Fruit fly (Drosophila melanogaster) whole organism, adult: ENCODE results near the gene CG32147.

Experiments used
- CG11617 ChIP-seq: fragments of 200-800 bp; sonication (Bioruptor generic); optimal IDR thresholded peaks from 2 replicates; lab custom pipeline; 2017; ENCODE audit warnings: mild to moderate bottlenecking, missing biosample characterization, missing genetic modification reagents, missing genetic modification characterization
- CG12768 ChIP-seq: fragments of 200-800 bp; sonication (Bioruptor generic); optimal IDR thresholded peaks from 2 replicates; lab custom pipeline; 2017; ENCODE audit warnings: missing biosample characterization, missing genetic modification characterization, mild to moderate bottlenecking, moderate library complexity, missing genetic modification reagents
- CG14711 ChIP-seq: fragments of 200-800 bp; sonication (Bioruptor generic); optimal IDR thresholded peaks from 2 replicates; lab custom pipeline; 2018; ENCODE audit warnings: missing biosample characterization, mild to moderate bottlenecking, missing genetic modification characterization, moderate library complexity
- CG1620 ChIP-seq: fragments of 200-800 bp; sonication (Bioruptor generic); optimal IDR thresholded peaks from 2 replicates; lab custom pipeline; 2016; ENCODE audit warnings: missing biosample characterization, missing genetic modification characterization
- CG33017 ChIP-seq: fragments of 200-800 bp; sonication (Bioruptor generic); optimal IDR thresholded peaks from 2 replicates; lab custom pipeline; 2018; ENCODE audit warnings: missing biosample characterization, mild to moderate bottlenecking, missing genetic modification characterization, moderate library complexity
- CG5204 ChIP-seq: fragments of 200-800 bp; sonication (Bioruptor generic); optimal IDR thresholded peaks from 2 replicates; lab custom pipeline; 2016; ENCODE audit warnings: missing biosample characterization, missing genetic modification characterization
- CG7045 ChIP-seq: fragments of 200-800 bp; sonication (Bioruptor generic); optimal IDR thresholded peaks from 2 replicates; lab custom pipeline; 2017; ENCODE audit warnings: missing biosample characterization, mild to moderate bottlenecking, missing genetic modification characterization
- CG7101 ChIP-seq: fragments of 200-800 bp; sonication (Bioruptor generic); optimal IDR thresholded peaks from 2 replicates; lab custom pipeline; 2018; ENCODE audit warnings: missing biosample characterization, mild to moderate bottlenecking, missing genetic modification characterization, moderate library complexity
- Clk ChIP-seq: fragments of 200-800 bp; sonication (Bioruptor generic); optimal IDR thresholded peaks from 2 replicates; lab custom pipeline; 2017; ENCODE audit warnings: missing biosample characterization, missing genetic modification characterization
- Crg-1 ChIP-seq: fragments of 200-800 bp; sonication (Bioruptor generic); optimal IDR thresholded peaks from 2 replicates; lab custom pipeline; 2016; ENCODE audit warnings: missing biosample characterization, missing genetic modification characterization
- Hr96 ChIP-seq: fragments of 200-800 bp; sonication (Bioruptor generic); optimal IDR thresholded peaks from 2 replicates; lab custom pipeline; 2016; ENCODE audit warnings: missing biosample characterization, missing genetic modification characterization
- Mnt ChIP-seq: fragments of 200-800 bp; sonication (Bioruptor generic); optimal IDR thresholded peaks from 2 replicates; lab custom pipeline; 2016; ENCODE audit warnings: missing biosample characterization, mild to moderate bottlenecking, missing genetic modification characterization
- bab1 ChIP-seq: fragments of 200-800 bp; sonication (Bioruptor generic); optimal IDR thresholded peaks from 3 replicates; lab custom pipeline; 2019; ENCODE audit warnings: missing biosample characterization, mild to moderate bottlenecking, missing genetic modification characterization, moderate library complexity
- cic ChIP-seq: fragments of 200-800 bp; sonication (Bioruptor generic); optimal IDR thresholded peaks from 2 replicates; lab custom pipeline; 2017; ENCODE audit warnings: missing biosample characterization, mild to moderate bottlenecking, missing genetic modification characterization, moderate library complexity
- cnc ChIP-seq, 2 experiments: fragments of >200 bp; optimal IDR thresholded peaks; 2 replicates each; lab custom pipeline; 2017
- kay ChIP-seq: fragments of 200-800 bp; sonication (Bioruptor generic); peaks from one replicate; lab custom pipeline; 2016; ENCODE audit warnings: missing biosample characterization, missing genetic modification characterization, borderline replicate concordance
- ovo ChIP-seq: fragments of 200-800 bp; sonication (Bioruptor generic); optimal IDR thresholded peaks from 2 replicates; lab custom pipeline; 2016; ENCODE audit warnings: missing biosample characterization, missing genetic modification characterization
- pad ChIP-seq: fragments of 200-800 bp; sonication (Bioruptor generic); optimal IDR thresholded peaks from 3 replicates; lab custom pipeline; 2017; ENCODE audit warnings: missing biosample characterization, missing genetic modification characterization, mild to moderate bottlenecking, moderate library complexity, missing genetic modification reagents
- tj ChIP-seq: fragments of 200-800 bp; sonication (Bioruptor generic); optimal IDR thresholded peaks from 3 replicates; lab custom pipeline; 2017; ENCODE audit warnings: missing biosample characterization, mild to moderate bottlenecking, missing genetic modification characterization, moderate library complexity
- toe ChIP-seq: fragments of 200-800 bp; sonication (Bioruptor generic); optimal IDR thresholded peaks from 2 replicates; lab custom pipeline; 2016; ENCODE audit warnings: missing biosample characterization, missing genetic modification characterization

The CG32147 gene

DNA sequence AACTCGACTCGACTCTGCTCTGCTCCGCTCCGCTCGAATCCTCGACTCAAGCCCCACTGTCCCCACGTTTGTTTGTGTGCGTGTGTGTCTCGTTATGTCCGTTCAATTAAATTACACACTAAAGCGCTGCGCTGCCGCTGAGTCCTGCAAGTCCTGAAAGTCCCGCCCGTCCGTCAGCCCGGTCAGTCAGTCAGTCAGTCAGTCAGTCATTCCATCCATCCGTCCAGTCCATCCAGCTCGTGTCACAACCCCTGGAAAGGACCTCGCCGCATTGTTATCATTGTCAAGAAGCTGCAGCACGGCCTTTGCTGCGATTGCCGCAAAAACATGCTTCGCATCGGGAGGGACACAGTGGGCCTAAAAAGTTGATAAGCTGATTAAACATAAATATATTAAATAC lies 25.2 kb upstream of the CG32147 start:
- TF ChIP-seq CG12768 (GFP tag; lab: Kevin White, UChicago): no peak
- TF ChIP-seq toe (GFP tag; lab: Kevin White, UChicago): no peak

DNA sequence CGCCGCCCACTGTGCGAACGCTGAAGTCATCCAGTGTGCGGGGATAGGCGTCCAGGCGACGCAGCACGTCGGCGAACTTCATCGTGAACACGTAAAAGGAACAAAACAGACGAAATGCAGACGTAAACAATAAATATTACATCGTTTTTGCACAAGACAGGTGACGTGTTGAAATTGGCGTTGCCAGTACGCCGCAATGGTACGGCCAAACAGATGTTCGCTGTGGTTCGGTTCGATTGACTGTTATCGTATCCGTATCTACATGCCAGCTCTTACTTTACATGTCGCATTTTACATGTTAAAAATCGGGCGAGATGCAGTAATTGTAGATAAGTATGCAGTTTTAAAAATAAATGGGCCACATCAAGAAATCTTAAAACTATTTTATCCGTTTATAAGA lies 19.6 kb upstream of the CG32147 start, which contains the start of gene CG7011:
Gene CG7011 (minus strand): TSS at position 215 of the 400 bp plus-strand sequence.
- TF ChIP-seq Crg-1 (GFP tag; lab: Kevin White, UChicago): no peak
- TF ChIP-seq tj (GFP tag; lab: Kevin White, UChicago): peak; percentile 74
- TF ChIP-seq CG14711: no peak
- TF ChIP-seq cnc (optimal IDR thresholded peaks at IDR 0.05; lab: Kevin White, UChicago): peak in 1 of 2 experiments; percentile 21

DNA sequence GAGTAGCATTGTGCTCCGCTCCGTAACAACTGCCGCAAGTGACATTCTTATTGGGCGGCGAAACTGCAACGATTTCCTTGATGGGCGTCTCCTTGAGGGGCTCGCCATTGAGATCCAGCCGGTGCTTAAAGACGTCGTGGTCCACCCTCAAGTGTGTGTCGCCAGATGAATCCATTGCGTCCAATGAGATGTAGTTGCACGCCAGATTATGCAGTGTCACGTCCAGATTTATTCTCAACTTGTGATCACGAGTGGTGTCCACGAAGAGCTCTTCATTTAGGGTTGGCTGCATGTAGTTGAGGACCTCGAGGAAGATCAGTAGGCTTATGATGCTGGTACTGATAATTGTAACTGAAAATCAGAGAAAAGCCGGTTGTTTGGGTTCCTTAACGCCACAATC lies 19.1 kb upstream of the CG32147 start:
- no peak for TF ChIP-seq CG11617
- TF ChIP-seq ovo (GFP tag; lab: Kevin White, UChicago): no peak
- no peak for TF ChIP-seq Mnt
- TF ChIP-seq cnc (optimal IDR thresholded peaks at IDR 0.05; lab: Kevin White, UChicago): peak; percentile 60 to 79
- no peak for TF ChIP-seq Hr96
- no peak for TF ChIP-seq cic (GFP tag; lab: Kevin White, UChicago)
- no peak for TF ChIP-seq Clk (GFP tag; lab: Kevin White, UChicago)
- TF ChIP-seq CG1620 (GFP tag; lab: Kevin White, UChicago): no peak

DNA sequence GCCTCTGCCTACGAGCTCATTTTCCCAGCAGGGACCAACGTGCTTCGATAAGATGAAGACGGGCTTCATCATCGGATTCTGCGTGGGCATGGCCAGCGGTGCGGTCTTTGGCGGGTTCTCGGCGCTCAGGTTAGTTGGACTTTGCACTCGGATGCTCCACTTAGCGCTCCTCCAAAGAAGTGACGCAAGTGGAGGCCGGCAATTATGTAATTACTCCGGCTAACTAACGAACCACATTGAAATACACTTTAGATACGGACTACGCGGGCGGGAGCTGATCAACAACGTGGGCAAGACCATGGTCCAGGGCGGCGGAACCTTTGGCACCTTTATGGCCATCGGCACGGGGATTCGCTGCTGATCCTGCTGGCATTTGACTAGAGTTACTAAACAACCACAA lies 18.1 kb upstream of the CG32147 start:
- no peak for TF ChIP-seq cic (GFP tag; lab: Kevin White, UChicago)
- no peak for TF ChIP-seq Clk (GFP tag; lab: Kevin White, UChicago)

DNA sequence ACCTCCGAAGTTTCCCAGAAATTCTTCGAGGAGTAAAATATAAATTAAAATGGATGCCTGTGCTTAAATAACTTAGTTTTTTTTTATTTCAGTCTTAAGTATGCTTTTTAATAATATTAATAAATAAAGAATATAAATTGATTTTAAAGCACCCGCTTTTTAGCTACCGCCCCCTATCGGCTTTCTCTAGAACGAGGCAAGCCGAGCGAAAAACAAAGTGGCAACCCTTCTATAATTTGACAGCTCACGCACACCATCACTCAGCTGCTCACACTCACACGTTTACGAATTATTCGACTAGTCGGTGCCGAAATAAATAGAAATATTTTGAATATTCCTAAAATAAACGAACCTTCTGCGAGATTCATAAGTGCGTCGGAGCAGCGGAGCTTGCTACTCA lies 17.7 kb upstream of the CG32147 start, which contains the start of gene CG6878:
Gene CG6878 (plus strand): TSS at position 269 of the 400 bp plus-strand sequence.
- TF ChIP-seq Mnt (peak; percentile 56), CG11617 (no peak), bab1 (GFP tag; lab: Kevin White, UChicago) (peak; percentile 44), CG7101 (tag; lab: Kevin White, UChicago) (peak; percentile 42)

DNA sequence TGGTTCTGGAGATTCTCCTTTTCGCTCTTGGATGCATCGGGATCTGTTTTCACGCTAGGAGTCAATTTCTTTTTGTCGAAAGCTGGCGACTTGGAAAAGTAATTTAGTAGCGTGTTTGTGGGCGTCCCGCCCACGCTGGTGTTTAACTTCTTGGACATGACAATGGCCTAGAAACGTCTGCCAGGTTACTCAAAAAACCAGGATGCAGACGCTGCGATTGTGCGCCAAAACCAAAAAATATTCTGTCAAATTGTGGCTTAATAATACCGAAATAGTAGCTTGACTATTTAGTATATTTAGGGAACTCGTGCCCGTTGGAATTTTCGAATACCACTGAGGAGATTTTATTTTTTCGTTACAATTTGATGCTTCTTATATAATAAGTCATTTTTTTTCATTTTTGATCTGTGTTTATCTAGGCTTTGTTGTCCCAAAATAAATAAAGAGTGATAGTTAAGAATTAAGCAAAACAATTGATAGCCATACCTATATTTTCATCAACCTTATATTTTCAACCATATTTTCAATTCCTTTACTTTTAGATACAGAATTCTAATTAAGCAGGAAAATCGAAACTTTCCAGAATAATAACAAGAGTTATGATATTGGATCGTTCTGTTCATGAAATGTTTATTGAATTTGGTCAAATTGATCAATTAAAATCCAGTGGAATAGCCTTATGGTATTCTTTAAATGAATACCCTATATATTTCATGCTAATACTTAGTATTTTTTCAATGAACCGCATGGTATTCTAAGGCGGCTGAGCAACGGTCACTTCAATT lies 14.7 kb upstream of the CG32147 start, which contains the start of the genes Msh6 and Prp31:
Gene Msh6 (minus strand): TSS at position 233 of the 785 bp plus-strand sequence.
Gene Prp31 (plus strand): TSS at position 771 of the 785 bp plus-strand sequence.
- no peak for TF ChIP-seq CG33017
- TF ChIP-seq CG1620 (GFP tag; lab: Kevin White, UChicago): peak; percentile 59
- peak; percentile 22 for TF ChIP-seq Clk (GFP tag; lab: Kevin White, UChicago)
- TF ChIP-seq bab1 (GFP tag; lab: Kevin White, UChicago): no peak
- TF ChIP-seq cnc (optimal IDR thresholded peaks at IDR 0.05; lab: Kevin White, UChicago): no peak
- peak; percentile 50 for TF ChIP-seq CG7101 (tag; lab: Kevin White, UChicago)
- TF ChIP-seq pad (GFP tag; lab: Kevin White, UChicago): peak; percentile 48
- peak; percentile 13 for TF ChIP-seq ovo (GFP tag; lab: Kevin White, UChicago)
- peak; percentile 58 for TF ChIP-seq CG12768 (GFP tag; lab: Kevin White, UChicago)
- peak; percentile 84 for TF ChIP-seq toe (GFP tag; lab: Kevin White, UChicago)
- TF ChIP-seq CG7045 (GFP tag; lab: Kevin White, UChicago): peak; percentile 67
- TF ChIP-seq CG14711: peak; percentile 54
- TF ChIP-seq CG11617: peak; percentile 60
- no peak for TF ChIP-seq cic (GFP tag; lab: Kevin White, UChicago)
- peak; percentile 30 for TF ChIP-seq tj (GFP tag; lab: Kevin White, UChicago)
- TF ChIP-seq Hr96: peak; percentile 68
- TF ChIP-seq Mnt: no peak

DNA sequence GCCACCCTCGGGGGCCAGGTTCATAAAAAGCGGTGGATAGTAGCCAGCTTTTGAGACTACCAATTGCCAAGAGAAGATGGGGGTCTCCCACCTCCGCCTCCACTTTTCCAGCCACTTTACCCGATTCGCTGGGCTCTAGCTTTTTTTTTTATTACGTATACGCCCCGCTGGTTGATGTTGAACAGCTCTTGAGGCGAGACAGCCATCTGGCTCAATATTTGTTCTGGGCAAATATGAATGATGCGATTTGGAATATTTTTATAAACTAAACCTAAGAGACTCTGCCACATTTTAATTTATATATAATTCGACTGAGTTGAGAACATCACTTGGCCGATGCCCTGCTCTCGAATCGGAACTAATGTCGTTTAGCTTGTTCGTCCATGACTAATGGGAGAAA lies 6.2 kb upstream of the CG32147 start:
- TF ChIP-seq Hr96: no peak
- no peak for TF ChIP-seq CG7101 (tag; lab: Kevin White, UChicago)
- no peak for TF ChIP-seq Mnt
- TF ChIP-seq CG5204: no peak
- no peak for TF ChIP-seq kay

DNA sequence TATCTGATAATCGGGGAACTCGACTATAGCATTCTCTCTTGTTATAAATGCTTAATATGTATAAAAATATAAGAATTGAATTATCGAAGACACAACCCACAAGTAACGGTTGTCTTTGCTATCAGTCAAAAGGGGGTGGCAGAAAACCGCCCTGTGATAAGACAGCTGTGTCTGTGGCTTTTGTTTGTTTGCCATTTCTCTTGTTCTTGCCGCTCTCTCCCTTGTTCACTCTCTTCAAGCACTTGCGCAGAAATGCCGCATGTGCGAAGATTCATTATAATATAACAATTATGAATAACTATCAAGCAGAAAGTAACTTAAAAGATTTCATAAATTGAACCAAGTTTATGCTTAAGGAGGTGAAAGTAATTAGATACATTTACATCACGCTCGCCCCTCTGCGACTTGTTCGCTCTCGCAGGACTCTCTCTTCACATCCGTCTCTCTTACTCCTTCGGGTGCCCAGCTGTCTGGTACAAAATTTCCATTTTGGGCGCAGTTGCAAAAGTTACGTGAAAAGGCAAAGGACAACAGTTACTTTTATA lies 2.9 kb upstream of the CG32147 start, which contains the start of gene FucTA:
Gene FucTA (plus strand): TSS at position 495 of the 545 bp plus-strand sequence.
- TF ChIP-seq CG5204: no peak
- no peak for TF ChIP-seq Crg-1 (GFP tag; lab: Kevin White, UChicago)
- TF ChIP-seq cnc (optimal IDR thresholded peaks at IDR 0.05; lab: Kevin White, UChicago): no peak
- TF ChIP-seq toe (GFP tag; lab: Kevin White, UChicago): no peak
- peak; percentile 25 for TF ChIP-seq ovo (GFP tag; lab: Kevin White, UChicago)
